Worm (Caenorhabditis elegans) whole organism, L1 larva: ENCODE data around the gene F16H6.3.
"Not testable (repeated sequence)": the region's sequence is repeated elsewhere in the genome, so short reads cannot be mapped to it uniquely, and the experiment has no call there.

Experiments used
- C04F5.9 ChIP-seq: sonication (generic microtip); optimal IDR thresholded peaks from 2 replicates; lab custom pipeline; 2016; ENCODE audit warnings: missing genetic modification characterization, missing compliant biosample characterization
- F16B12.6 ChIP-seq: fragments of 150-350 bp; optimal IDR thresholded peaks from 2 replicates; lab custom pipeline; 2014; ENCODE audit warnings: missing biosample characterization, missing genetic modification characterization
- Y116A8C.19 ChIP-seq: sonication (generic microtip); optimal IDR thresholded peaks from 2 replicates; lab custom pipeline; 2016; ENCODE audit warnings: missing compliant biosample characterization, missing genetic modification characterization, borderline replicate concordance
- alr-1 ChIP-seq: fragments of 200-800 bp; sonication (Bioruptor generic); optimal IDR thresholded peaks from 2 replicates; lab custom pipeline; 2018; ENCODE audit warnings: borderline replicate concordance, mild to moderate bottlenecking, missing genetic modification characterization, missing compliant biosample characterization
- ama-1 ChIP-seq: fragments of 150-350 bp; optimal IDR thresholded peaks from 2 replicates; lab custom pipeline; 2014
- blmp-1 ChIP-seq: fragments of 150-350 bp; optimal IDR thresholded peaks from 2 replicates; lab custom pipeline; 2014; ENCODE audit warnings: missing biosample characterization, missing genetic modification characterization
- dpl-1 ChIP-seq, 3 experiments: fragments of 150-350 bp in 2 of 3; sonication (generic microtip) in 1 of 3; optimal IDR thresholded peaks; 2 replicates each; lab custom pipeline; 2014 to 2017; ENCODE audit warnings: missing biosample characterization in 3 of 3, missing genetic modification characterization in 3 of 3, missing genetic modification reagents in 3 of 3
- dsc-1 ChIP-seq: sonication (generic microtip); optimal IDR thresholded peaks from 2 replicates; lab custom pipeline; 2016; ENCODE audit warnings: mild to moderate bottlenecking, missing genetic modification characterization, missing compliant biosample characterization
- efl-1 ChIP-seq, 4 experiments: fragments of 150-350 bp; optimal IDR thresholded peaks in 3 of 4; peaks in 1 of 4; 1 replicate in 1 of 4; 2 replicates in 3 of 4; lab custom pipeline; 2014; ENCODE audit warnings: missing biosample characterization in 2 of 4, missing genetic modification characterization in 2 of 4, missing genetic modification reagents in 2 of 4
- efl-3 ChIP-seq: fragments of 200-800 bp; sonication (Bioruptor generic); optimal IDR thresholded peaks from 2 replicates; lab custom pipeline; 2018; ENCODE audit warnings: mild to moderate bottlenecking, missing genetic modification characterization, missing compliant biosample characterization
- egl-13 ChIP-seq: sonication (generic microtip); optimal IDR thresholded peaks from 2 replicates; lab custom pipeline; 2016; ENCODE audit warnings: missing genotype, missing genetic modification reagents, missing genetic modification characterization, missing compliant biosample characterization
- egl-27 ChIP-seq, 2 experiments: fragments of 150-350 bp in 1 of 2; sonication (generic microtip); optimal IDR thresholded peaks; 3 replicates each; lab custom pipeline; 2017 to 2018; ENCODE audit warnings: missing biosample characterization in 2 of 2, missing genetic modification characterization in 2 of 2, missing genetic modification reagents in 2 of 2
- elt-2 ChIP-seq: sonication (generic microtip); optimal IDR thresholded peaks from 2 replicates; lab custom pipeline; 2016; ENCODE audit warnings: missing genetic modification characterization, mild to moderate bottlenecking, inconsistent platforms, missing compliant biosample characterization, missing genetic modification reagents
- fkh-4 ChIP-seq: sonication (generic microtip); optimal IDR thresholded peaks from 2 replicates; lab custom pipeline; 2016; ENCODE audit warnings: missing compliant biosample characterization, missing genetic modification characterization, borderline replicate concordance
- fkh-8 ChIP-seq: sonication (generic microtip); optimal IDR thresholded peaks from 2 replicates; lab custom pipeline; 2016; ENCODE audit warnings: mild to moderate bottlenecking, missing genetic modification characterization, missing compliant biosample characterization
- hlh-17 ChIP-seq: fragments of 200-800 bp; sonication (Bioruptor generic); optimal IDR thresholded peaks from 2 replicates; lab custom pipeline; 2018; ENCODE audit warnings: missing genetic modification characterization, mild to moderate bottlenecking, missing compliant biosample characterization, moderate library complexity, borderline replicate concordance
- hlh-4 ChIP-seq: sonication (generic microtip); optimal IDR thresholded peaks from 2 replicates; lab custom pipeline; 2016; ENCODE audit warnings: mild to moderate bottlenecking, missing genetic modification characterization, missing compliant biosample characterization
- hpl-2 ChIP-seq: fragments of 150-350 bp; optimal IDR thresholded peaks from 2 replicates; lab custom pipeline; 2014; ENCODE audit warnings: missing biosample characterization, missing genetic modification reagents, missing genetic modification characterization
- irx-1 ChIP-seq: sonication (generic microtip); optimal IDR thresholded peaks from 2 replicates; lab custom pipeline; 2016; ENCODE audit warnings: missing genetic modification characterization, missing compliant biosample characterization
- jun-1 ChIP-seq: fragments of 150-350 bp; optimal IDR thresholded peaks from 2 replicates; lab custom pipeline; 2014; ENCODE audit warnings: missing biosample characterization, missing genetic modification reagents, missing genetic modification characterization
- lir-3 ChIP-seq: sonication (generic microtip); optimal IDR thresholded peaks from 2 replicates; lab custom pipeline; 2016; ENCODE audit warnings: mild to moderate bottlenecking, missing genetic modification characterization, moderate library complexity, missing compliant biosample characterization; ENCODE audit not compliant: poor library complexity
- lsy-2 ChIP-seq, 2 experiments: fragments of 150-350 bp; optimal IDR thresholded peaks; 2 replicates each; lab custom pipeline; 2014; ENCODE audit warnings: missing biosample characterization in 2 of 2, missing genetic modification characterization in 2 of 2
- mab-9 ChIP-seq: fragments of 200-800 bp; sonication (Bioruptor generic); IDR thresholded peaks from 2 replicates; pipeline ENCODE4 v1.3.6; 2022; ENCODE audit warnings: missing genetic modification reagents, missing genetic modification characterization, missing compliant biosample characterization
- mef-2 ChIP-seq: fragments of 150-350 bp; optimal IDR thresholded peaks from 2 replicates; lab custom pipeline; 2014; ENCODE audit warnings: missing biosample characterization, missing genetic modification characterization
- nhr-11 ChIP-seq: fragments of 150-350 bp; optimal IDR thresholded peaks from 2 replicates; lab custom pipeline; 2014; ENCODE audit warnings: missing biosample characterization, missing genetic modification characterization
- nhr-19 ChIP-seq: fragments of 200-800 bp; sonication (Bioruptor generic); conservative IDR thresholded peaks from 2 replicates; pipeline ENCODE4 v1.3.6; 2022; ENCODE audit warnings: missing genetic modification characterization, missing compliant biosample characterization
- nhr-28 ChIP-seq: fragments of 150-350 bp; optimal IDR thresholded peaks from 2 replicates; lab custom pipeline; 2014; ENCODE audit warnings: missing biosample characterization, missing genetic modification characterization
- nhr-47 ChIP-seq: sonication (generic microtip); optimal IDR thresholded peaks from 2 replicates; lab custom pipeline; 2016; ENCODE audit warnings: mild to moderate bottlenecking, missing genetic modification characterization, moderate library complexity, missing compliant biosample characterization
- nhr-76 ChIP-seq: sonication (generic microtip); optimal IDR thresholded peaks from 2 replicates; lab custom pipeline; 2017; ENCODE audit warnings: missing biosample characterization, missing genetic modification characterization
- nhr-77 ChIP-seq: fragments of 150-350 bp; optimal IDR thresholded peaks from 2 replicates; lab custom pipeline; 2014; ENCODE audit warnings: missing biosample characterization, missing genetic modification characterization
- nhr-84 ChIP-seq: sonication (generic microtip); optimal IDR thresholded peaks from 2 replicates; lab custom pipeline; 2017; ENCODE audit warnings: missing biosample characterization, missing genetic modification characterization
- pag-3 ChIP-seq: sonication (generic microtip); optimal IDR thresholded peaks from 2 replicates; lab custom pipeline; 2017; ENCODE audit warnings: missing genetic modification characterization, mild to moderate bottlenecking, missing compliant biosample characterization, antibody characterized with exemption, borderline replicate concordance; ENCODE audit not compliant: insufficient read depth
- rnt-1 ChIP-seq: sonication (generic microtip); optimal IDR thresholded peaks from 2 replicates; lab custom pipeline; 2016; ENCODE audit warnings: mild to moderate bottlenecking, missing genetic modification characterization, moderate library complexity, missing compliant biosample characterization
- swsn-7 ChIP-seq: sonication (generic microtip); optimal IDR thresholded peaks from 2 replicates; lab custom pipeline; 2016; ENCODE audit warnings: missing genetic modification characterization, missing compliant biosample characterization
- tbx-2 ChIP-seq: sonication (generic microtip); optimal IDR thresholded peaks from 2 replicates; lab custom pipeline; 2016; ENCODE audit warnings: missing genetic modification characterization, missing compliant biosample characterization
- unc-30 ChIP-seq: sonication (generic microtip); optimal IDR thresholded peaks from 2 replicates; lab custom pipeline; 2017; ENCODE audit warnings: missing biosample characterization, missing genetic modification characterization
- unc-62 ChIP-seq: fragments of 150-350 bp; optimal IDR thresholded peaks from 2 replicates; lab custom pipeline; 2014; ENCODE audit warnings: missing biosample characterization, missing genetic modification reagents, missing genetic modification characterization
- ztf-4 ChIP-seq: fragments of 150-350 bp; optimal IDR thresholded peaks from 2 replicates; lab custom pipeline; 2014; ENCODE audit warnings: missing biosample characterization, missing genetic modification characterization

Gene F16H6.3

DNA sequence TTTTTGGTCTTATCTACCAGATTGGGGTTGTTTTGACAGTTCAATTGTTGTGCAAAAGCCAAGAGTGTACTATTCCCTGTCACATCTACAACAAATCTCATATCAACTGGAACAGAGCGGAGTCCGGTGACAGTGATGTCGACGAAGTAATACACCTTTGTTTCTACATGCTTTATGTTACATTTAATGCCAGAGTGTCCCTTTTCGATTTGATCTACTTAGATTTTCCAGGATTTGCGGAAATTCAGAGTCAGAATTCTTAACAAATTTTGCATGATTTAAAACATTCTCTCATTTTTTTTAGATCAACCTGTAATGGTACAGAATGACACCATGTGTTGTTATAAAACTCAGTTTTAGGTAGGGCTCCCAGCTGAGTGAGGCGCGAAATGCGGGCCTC lies 21.1 kb downstream of the F16H6.3 start, which contains the start of gene F16H6.8:
Gene F16H6.8 (minus strand): TSS at position 101 of the 400 bp plus-strand sequence.
- TF ChIP-seq fkh-4 (tag; lab: Kevin White, UChicago); nhr-76 (tag; lab: Kevin White, UChicago); hpl-2: not testable (repeated sequence)

DNA sequence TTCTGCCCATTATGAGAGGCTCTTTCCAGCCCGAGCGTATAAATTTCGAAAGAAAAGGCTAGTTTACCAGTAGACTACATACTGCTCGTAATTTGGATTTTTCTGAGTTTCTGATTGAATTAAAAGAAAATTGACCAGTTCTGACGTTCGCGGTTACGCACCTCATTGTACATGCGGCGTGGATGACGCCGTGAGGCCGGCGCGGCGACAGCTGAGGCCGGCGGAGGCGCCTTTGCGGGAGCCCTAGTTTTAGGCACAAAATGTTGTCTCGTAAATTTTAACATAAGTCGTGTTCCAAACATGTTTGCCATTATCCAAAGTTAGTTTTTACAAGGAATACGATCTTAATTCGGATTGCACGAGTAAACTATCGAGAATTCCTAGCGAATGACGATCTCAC lies 21.7 kb downstream of the F16H6.3 start, which contains the start of gene F16H6.9:
Gene F16H6.9 (plus strand): TSS at position 301 of the 400 bp plus-strand sequence.
- TF ChIP-seq nhr-77; lsy-2 (tag; optimal IDR thresholded peaks at IDR 0.05; lab: Kevin White, UChicago); ztf-4 (tag; lab: Kevin White, UChicago): not testable (repeated sequence)

ce11 chrV:18224353-18224752 lies 29.2 kb downstream of the F16H6.3 start, which contains the start of gene F16H6.10:
Gene F16H6.10, minus strand, starts transcription at chrV:18224453.
- no peak for TF ChIP-seq F16B12.6 (tag; lab: Kevin White, UChicago)
- no peak for TF ChIP-seq tbx-2 (tag; lab: Kevin White, UChicago)
- TF ChIP-seq nhr-47 (tag; lab: Kevin White, UChicago): no peak
- no peak for TF ChIP-seq pag-3
- no peak for TF ChIP-seq ama-1 (lab: Kevin White, UChicago)
- TF ChIP-seq nhr-11: no peak
- no peak for TF ChIP-seq nhr-19 (GFP tag; lab: Robert Waterston, UW)
- no peak for TF ChIP-seq alr-1 (tag; lab: Kevin White, UChicago)
- TF ChIP-seq mab-9 (GFP tag; lab: Robert Waterston, UW): no peak
- no peak for TF ChIP-seq nhr-28 (tag; lab: Kevin White, UChicago)
- TF ChIP-seq hlh-17 (GFP tag; lab: Kevin White, UChicago): no peak
- TF ChIP-seq ztf-4 (tag; lab: Kevin White, UChicago): no peak
- no peak for TF ChIP-seq nhr-84
- no peak for TF ChIP-seq swsn-7 (tag; lab: Kevin White, UChicago)
- no peak for TF ChIP-seq unc-62
- TF ChIP-seq egl-13: no peak
- TF ChIP-seq C04F5.9 (tag; lab: Kevin White, UChicago): no peak
- TF ChIP-seq egl-27 (tag; optimal IDR thresholded peaks at IDR 0.05; lab: Kevin White, UChicago): no peak
- TF ChIP-seq lsy-2 (tag; optimal IDR thresholded peaks at IDR 0.05; lab: Kevin White, UChicago): no peak
- TF ChIP-seq dsc-1 (tag; lab: Kevin White, UChicago): no peak

- no peak for TF ChIP-seq Y116A8C.19 (tag; lab: Kevin White, UChicago)
- no peak for TF ChIP-seq mef-2 (tag; lab: Kevin White, UChicago)
- TF ChIP-seq nhr-77: no peak
- TF ChIP-seq F16B12.6 (tag; lab: Kevin White, UChicago): no peak
- no peak for TF ChIP-seq unc-30 (tag; lab: Kevin White, UChicago)
- TF ChIP-seq rnt-1 (tag; lab: Kevin White, UChicago): no peak
- no peak for TF ChIP-seq lir-3 (tag; lab: Kevin White, UChicago)
- no peak for TF ChIP-seq efl-3
- no peak for TF ChIP-seq dpl-1 (GFP tag; optimal IDR thresholded peaks at IDR 0.05; lab: Kevin White, UChicago)
- TF ChIP-seq jun-1 (tag; lab: Kevin White, UChicago): no peak
- TF ChIP-seq pag-3: no peak
- no peak for TF ChIP-seq hlh-4
- TF ChIP-seq blmp-1 (tag; lab: Kevin White, UChicago): no peak
- no peak for TF ChIP-seq irx-1
- no peak for TF ChIP-seq fkh-8 (tag; lab: Kevin White, UChicago)
- TF ChIP-seq elt-2: no peak
- no peak for TF ChIP-seq efl-1 (optimal IDR thresholded peaks at IDR 0.05; lab: Kevin White, UChicago)
- TF ChIP-seq efl-1 (GFP tag; optimal IDR thresholded peaks at IDR 0.05 in 1 of 2; lab: Kevin White, UChicago): no peak
- no peak for TF ChIP-seq unc-62
These were observed 40.7 kb downstream of the F16H6.3 start for ce11 chrV:18235808-18236207.
